Fruit fly (Drosophila melanogaster): Measurements from ENCODE around the gene alpha-Man-Ia.

Gene alpha-Man-Ia

DNA sequence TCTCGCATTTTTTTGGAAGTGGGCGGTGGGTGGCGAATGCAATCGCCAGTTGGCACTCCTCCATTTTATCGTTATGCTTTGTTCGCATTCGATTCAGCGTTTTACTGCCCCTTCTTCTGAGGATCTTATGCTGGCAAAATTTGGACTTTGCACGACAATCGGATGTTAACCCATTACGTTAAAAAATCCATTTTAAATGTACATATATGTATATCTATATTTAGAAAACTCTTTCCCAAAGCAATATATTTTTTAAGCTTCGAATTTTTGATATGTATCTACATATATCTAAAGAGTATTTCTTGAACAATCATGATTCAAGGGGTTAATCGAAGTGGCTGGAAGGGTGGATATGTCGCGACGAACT is 59.8 kb downstream of the alpha-Man-Ia start:
- TF ChIP-seq CG8478 (optimal IDR thresholded peaks at IDR 0.05) (no peak), CTCF (optimal IDR thresholded peaks at IDR 0.05) (no peak)

dm6 chrX:10265213-10266017 is 60.3 kb downstream of the alpha-Man-Ia start, which contains the start of gene CG12643:
TSS of gene CG12643 (minus strand) at chrX:10265263.
- TF ChIP-seq CG8478 (optimal IDR thresholded peaks at IDR 0.05), result no peak
- no peak for TF ChIP-seq CTCF (optimal IDR thresholded peaks at IDR 0.05)

- no peak for TF ChIP-seq CTCF (optimal IDR thresholded peaks at IDR 0.05)
- no peak for TF ChIP-seq CG8478 (optimal IDR thresholded peaks at IDR 0.05)
Observed at dm6 chrX:10263957-10264248, 61.9 kb downstream of the alpha-Man-Ia start.

- TF ChIP-seq CTCF (optimal IDR thresholded peaks at IDR 0.05) (no peak), CG8478 (optimal IDR thresholded peaks at IDR 0.05) (no peak)
Observed at dm6 chrX:10263165-10263956, 62.4 kb downstream of the alpha-Man-Ia start, which contains the start of gene Hk. TSS of gene Hk (minus strand) at chrX:10263485.

- no peak for TF ChIP-seq CG8478 (optimal IDR thresholded peaks at IDR 0.05)
- TF ChIP-seq CTCF (optimal IDR thresholded peaks at IDR 0.05), result no peak
Observed at dm6 chrX:10261172-10261571, 64.6 kb downstream of the alpha-Man-Ia start.

DNA sequence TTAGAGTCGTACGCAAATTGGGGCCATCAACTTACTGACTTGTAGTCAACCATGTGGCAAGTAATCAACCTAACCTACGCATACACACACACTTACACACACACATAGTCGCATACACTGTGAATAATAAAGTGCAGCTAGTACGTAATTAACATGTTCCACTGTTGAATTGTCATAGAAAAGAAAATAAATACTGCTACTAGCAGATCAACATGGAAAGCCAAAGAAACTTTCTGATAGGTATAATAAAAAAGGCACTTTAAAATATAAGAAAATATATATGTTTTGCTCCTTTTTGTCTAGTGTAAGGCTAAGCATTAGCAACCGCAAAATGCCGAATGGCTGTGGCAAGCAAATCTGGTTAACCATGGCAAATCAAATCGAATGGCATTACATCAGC is 66.2 kb downstream of the alpha-Man-Ia start:
- TF ChIP-seq CG8478 (optimal IDR thresholded peaks at IDR 0.05) (no peak), CTCF (optimal IDR thresholded peaks at IDR 0.05) (no peak)

DNA sequence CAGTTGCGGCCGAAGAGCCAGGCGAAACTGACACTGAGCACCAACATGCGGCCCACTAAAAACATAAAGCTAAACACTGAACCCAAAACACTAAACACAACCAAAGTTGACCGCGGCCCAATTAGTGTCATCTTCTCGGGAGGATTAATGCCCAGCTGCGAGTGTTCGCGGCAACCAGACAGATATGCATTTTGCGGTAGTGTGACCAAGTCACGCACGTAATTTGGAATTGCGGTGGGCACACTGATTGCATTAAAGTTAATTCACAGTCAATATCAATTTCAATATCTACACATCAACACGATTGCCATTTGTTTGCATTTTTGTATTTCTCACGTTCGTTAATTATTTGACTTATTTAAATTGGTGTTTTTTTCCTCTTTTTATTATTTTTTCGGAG is 69.5 kb downstream of the alpha-Man-Ia start:
- TF ChIP-seq CG8478 (optimal IDR thresholded peaks at IDR 0.05), result no peak
- no peak for TF ChIP-seq CTCF (optimal IDR thresholded peaks at IDR 0.05)

DNA sequence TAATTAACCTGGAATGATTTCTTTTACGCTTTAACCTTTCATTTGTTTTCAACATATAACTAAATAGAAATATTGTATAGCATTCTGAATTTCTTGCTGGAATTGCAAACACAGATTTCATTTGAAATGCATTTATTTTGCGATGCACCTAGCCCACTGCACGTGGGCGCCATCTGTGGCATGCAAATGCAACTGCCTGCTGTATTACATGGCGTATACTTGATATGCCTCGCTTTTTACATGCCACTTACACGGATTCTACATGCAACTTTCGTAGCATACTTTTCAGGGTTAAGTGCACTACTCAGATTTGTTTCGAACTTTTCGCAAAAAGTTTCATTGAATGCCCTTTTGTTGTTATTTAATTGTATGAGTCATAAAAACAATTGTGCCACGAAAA is 73.0 kb downstream of the alpha-Man-Ia start:
- TF ChIP-seq CG8478 (optimal IDR thresholded peaks at IDR 0.05), result no peak
- peak; percentile 66 to 71 for TF ChIP-seq CTCF (optimal IDR thresholded peaks at IDR 0.05)

DNA sequence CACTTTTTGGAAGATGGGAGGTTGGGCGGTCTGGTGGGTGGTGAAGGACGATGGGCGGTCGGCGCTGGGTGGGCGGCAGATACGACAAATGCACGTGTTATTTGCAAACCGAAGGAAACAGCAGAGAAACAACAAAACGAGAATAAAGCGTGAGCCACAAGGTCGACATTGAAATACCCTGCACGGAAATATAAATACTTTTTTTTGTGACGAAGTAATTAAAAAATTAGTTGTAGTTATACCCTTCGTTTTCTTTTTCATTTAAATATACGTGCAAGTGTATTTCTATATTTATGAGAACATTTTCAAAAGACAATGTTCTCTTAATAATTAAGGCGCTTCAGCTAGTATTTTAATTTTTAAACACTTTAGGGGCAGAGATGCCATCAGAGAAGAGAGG is 75.1 kb downstream of the alpha-Man-Ia start:
- no peak for TF ChIP-seq CTCF (optimal IDR thresholded peaks at IDR 0.05)
- no peak for TF ChIP-seq CG8478 (optimal IDR thresholded peaks at IDR 0.05)

DNA sequence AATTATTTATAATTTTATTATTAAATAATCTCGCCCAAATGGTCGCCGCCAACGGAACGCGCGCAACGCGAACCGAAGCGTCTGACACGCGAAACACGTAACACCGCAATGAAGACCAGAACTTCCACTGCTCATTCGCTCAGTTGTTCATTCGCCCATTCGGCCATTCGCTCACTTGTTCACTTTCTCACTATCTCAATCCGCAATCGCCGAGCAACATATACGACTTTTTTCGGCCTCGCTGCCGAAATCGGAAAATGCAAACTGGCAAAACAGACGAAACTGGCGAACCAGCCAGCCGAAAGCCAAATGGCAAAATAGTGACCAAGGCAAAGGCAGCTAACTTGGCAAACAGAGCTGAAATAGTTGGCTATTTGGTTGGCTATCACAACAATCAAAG is 75.7 kb downstream of the alpha-Man-Ia start:
- no peak for TF ChIP-seq CTCF (optimal IDR thresholded peaks at IDR 0.05)
- TF ChIP-seq CG8478 (optimal IDR thresholded peaks at IDR 0.05), result no peak

- TF ChIP-seq CTCF (optimal IDR thresholded peaks at IDR 0.05), result no peak
- no peak for TF ChIP-seq CG8478 (optimal IDR thresholded peaks at IDR 0.05)
Observed at dm6 chrX:10247366-10247765, 78.4 kb downstream of the alpha-Man-Ia start.

- no peak for TF ChIP-seq CTCF (optimal IDR thresholded peaks at IDR 0.05)
Observed at dm6 chrX:10244763-10245162, 81.0 kb downstream of the alpha-Man-Ia start.

dm6 chrX:10243540-10243939 is 82.2 kb downstream of the alpha-Man-Ia start:
- TF ChIP-seq CG8478 (optimal IDR thresholded peaks at IDR 0.05) (no peak), CTCF (optimal IDR thresholded peaks at IDR 0.05) (no peak)

DNA sequence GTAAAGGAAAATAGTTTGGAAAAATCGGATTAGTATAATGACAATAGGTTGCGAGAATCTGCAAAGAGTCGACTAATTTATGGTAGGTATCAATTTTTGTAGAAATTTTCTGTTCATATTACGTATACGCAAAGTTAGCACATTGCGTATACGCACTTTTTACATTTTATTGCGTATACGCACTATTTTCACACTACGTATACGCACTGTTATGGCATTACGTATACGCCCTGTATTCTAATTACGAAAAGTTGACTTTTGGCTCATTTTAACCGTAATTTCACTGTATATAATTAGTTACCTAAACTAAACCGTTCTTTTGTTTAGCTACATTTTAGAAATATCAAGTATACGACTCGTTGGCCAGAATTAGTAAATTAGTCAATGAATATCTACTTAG is 82.9 kb downstream of the alpha-Man-Ia start:
- TF ChIP-seq CG8478 (optimal IDR thresholded peaks at IDR 0.05), result no peak
- no peak for TF ChIP-seq CTCF (optimal IDR thresholded peaks at IDR 0.05)

- TF ChIP-seq CG8478 (optimal IDR thresholded peaks at IDR 0.05), result no peak
- no peak for TF ChIP-seq CTCF (optimal IDR thresholded peaks at IDR 0.05)
Observed at dm6 chrX:10241919-10242318, 83.8 kb downstream of the alpha-Man-Ia start.

- TF ChIP-seq CTCF (optimal IDR thresholded peaks at IDR 0.05) (no peak), CG8478 (optimal IDR thresholded peaks at IDR 0.05) (no peak)
Observed at dm6 chrX:10234024-10234520, 91.7 kb downstream of the alpha-Man-Ia start.
